Worm (Caenorhabditis elegans): ENCODE data around the gene spp-1.

Gene spp-1

ce11 chrIII:10359916-10360315, 4.4 kb upstream of the spp-1 start:
- TF ChIP-seq fkh-10 (GFP tag; optimal IDR thresholded peaks at IDR 0.05) (peak; percentile 12), mml-1 (tag; optimal IDR thresholded peaks at IDR 0.05) (no peak)

DNA sequence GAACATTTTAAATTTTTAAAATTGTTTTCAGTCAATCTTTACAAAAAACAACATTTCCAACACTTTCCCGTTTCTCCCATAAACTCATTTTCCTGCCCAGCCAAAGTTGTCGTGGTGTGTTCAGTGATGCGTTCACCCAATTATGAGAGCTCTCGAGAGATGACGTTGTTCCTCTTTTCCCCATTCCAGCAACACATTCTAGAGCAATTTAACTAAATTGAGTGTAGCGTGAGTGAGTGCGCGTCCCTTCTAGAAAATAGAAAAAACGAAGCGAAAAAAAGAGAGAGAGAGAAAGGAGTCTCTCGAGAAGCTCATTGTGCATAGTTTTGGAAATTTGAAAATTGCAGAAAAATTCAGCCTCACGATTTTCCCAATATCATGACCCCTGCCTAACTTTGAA, 3.3 kb upstream of the spp-1 start:
- no peak for TF ChIP-seq elt-2 (tag; optimal IDR thresholded peaks at IDR 0.05)
- TF ChIP-seq nfya-1 (tag; optimal IDR thresholded peaks at IDR 0.05; ENCODE audit: insufficient read depth), result peak; percentile 28
- TF ChIP-seq ztf-4 (tag; optimal IDR thresholded peaks at IDR 0.05), result no peak
- TF ChIP-seq nhr-43 (tag; optimal IDR thresholded peaks at IDR 0.05; ENCODE audit: poor library complexity, severe bottlenecking), result no peak
- no peak for TF ChIP-seq ama-1 (optimal IDR thresholded peaks at IDR 0.05)
- no peak for TF ChIP-seq tbx-2 (tag; optimal IDR thresholded peaks at IDR 0.05)
- TF ChIP-seq fkh-10 (GFP tag; optimal IDR thresholded peaks at IDR 0.05), result peak; percentile 36
- no peak for TF ChIP-seq eor-1 (tag; optimal IDR thresholded peaks at IDR 0.05)
- no peak for TF ChIP-seq nhr-12 (tag; optimal IDR thresholded peaks at IDR 0.05)

DNA sequence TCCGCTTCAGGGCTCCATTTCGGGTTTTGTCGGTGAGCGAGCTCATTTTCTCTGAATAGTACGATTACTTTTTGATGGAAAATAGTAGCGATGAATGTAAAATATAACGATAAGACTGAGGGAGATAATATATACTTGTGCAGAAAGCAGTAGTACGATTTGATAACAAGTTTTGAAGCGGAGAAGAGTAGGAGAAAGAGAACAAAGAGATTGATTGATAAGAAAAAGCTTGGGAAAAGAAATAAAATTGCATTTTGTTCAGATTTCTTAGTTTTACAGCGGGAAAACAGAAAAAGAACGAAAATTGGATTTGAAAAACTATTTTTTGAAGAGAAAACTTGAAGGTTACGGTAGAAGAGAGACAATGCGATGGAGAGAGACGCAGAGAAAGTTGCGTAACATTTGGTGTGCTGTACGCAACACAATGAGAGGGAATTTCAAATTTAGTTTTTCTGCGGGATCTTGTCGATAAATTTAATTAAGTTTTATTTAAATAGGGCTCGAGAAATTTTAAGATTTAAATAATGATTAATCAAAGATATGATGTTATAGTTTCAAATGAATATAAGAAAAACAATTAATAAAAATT, 2.2 kb upstream of the spp-1 start, which contains the start of gene umps-1:
umps-1 (minus strand) TSS at position 51 of the 589 bp plus-strand sequence.
- TF ChIP-seq nhr-12 (tag; optimal IDR thresholded peaks at IDR 0.05) (no peak), nhr-28 (tag; optimal IDR thresholded peaks at IDR 0.05) (no peak), ceh-28 (tag; optimal IDR thresholded peaks at IDR 0.05) (no peak), elt-3 (tag; optimal IDR thresholded peaks at IDR 0.05) (no peak), egl-5 (tag; optimal IDR thresholded peaks at IDR 0.05) (no peak), nhr-237 (tag; optimal IDR thresholded peaks at IDR 0.05) (no peak), elt-2 (tag; optimal IDR thresholded peaks at IDR 0.05) (peak; percentile 41), ztf-4 (tag; optimal IDR thresholded peaks at IDR 0.05) (no peak), lin-39 (tag; optimal IDR thresholded peaks at IDR 0.05) (peak; percentile 26), hmg-11 (tag; optimal IDR thresholded peaks at IDR 0.05) (peak; percentile 62), nhr-25 (tag; optimal IDR thresholded peaks at IDR 0.05) (peak; percentile 60), pha-4 (tag; optimal IDR thresholded peaks at IDR 0.05) (peak; percentile 92), fos-1 (tag; optimal IDR thresholded peaks at IDR 0.05) (no peak), mml-1 (tag; optimal IDR thresholded peaks at IDR 0.05) (no peak), daf-12 (tag; optimal IDR thresholded peaks at IDR 0.05) (no peak), unc-62 (GFP tag; optimal IDR thresholded peaks at IDR 0.05) (no peak), tbx-2 (tag; optimal IDR thresholded peaks at IDR 0.05) (no peak), nhr-76 (tag; optimal IDR thresholded peaks at IDR 0.05) (no peak), unc-39 (tag; optimal IDR thresholded peaks at IDR 0.05) (no peak), ztf-11 (tag; optimal IDR thresholded peaks at IDR 0.05) (no peak), mdl-1 (tag; optimal IDR thresholded peaks at IDR 0.05) (no peak), eor-1 (tag; optimal IDR thresholded peaks at IDR 0.05) (no peak), elt-1 (tag; optimal IDR thresholded peaks at IDR 0.05) (no peak), lsy-12 (tag; optimal IDR thresholded peaks at IDR 0.05) (peak; percentile 20), pqm-1 (tag; optimal IDR thresholded peaks at IDR 0.05) (peak; percentile 49), lin-15B (tag; optimal IDR thresholded peaks at IDR 0.05) (peak; percentile 73), aly-2 (tag; optimal IDR thresholded peaks at IDR 0.05) (no peak), ceh-9 (tag; optimal IDR thresholded peaks at IDR 0.05) (no peak), nhr-67 (tag; optimal IDR thresholded peaks at IDR 0.05) (no peak), nhr-11 (tag; optimal IDR thresholded peaks at IDR 0.05) (no peak), ama-1 (optimal IDR thresholded peaks at IDR 0.05) (no peak), nhr-23 (tag; optimal IDR thresholded peaks at IDR 0.05) (peak; percentile 90), ceh-16 (tag; optimal IDR thresholded peaks at IDR 0.05) (no peak), egl-27 (tag; optimal IDR thresholded peaks at IDR 0.05) (no peak), snpc-4 (tag; optimal IDR thresholded peaks at IDR 0.05) (no peak), jun-1 (tag; optimal IDR thresholded peaks at IDR 0.05) (no peak), R02D3.7 (tag; optimal IDR thresholded peaks at IDR 0.05) (no peak), skn-1 (tag; optimal IDR thresholded peaks at IDR 0.05) (peak; percentile 48), zag-1 (tag; optimal IDR thresholded peaks at IDR 0.05) (no peak), ceh-82 (tag; optimal IDR thresholded peaks at IDR 0.05) (no peak), fkh-2 (tag; optimal IDR thresholded peaks at IDR 0.05) (no peak), nfya-1 (tag; optimal IDR thresholded peaks at IDR 0.05; ENCODE audit: insufficient read depth) (peak; percentile 93), nhr-77 (tag; optimal IDR thresholded peaks at IDR 0.05) (no peak), ZK546.5 (tag; optimal IDR thresholded peaks at IDR 0.05) (no peak), fkh-10 (GFP tag; optimal IDR thresholded peaks at IDR 0.05) (no peak), sea-2 (GFP tag; optimal IDR thresholded peaks at IDR 0.05) (no peak), nhr-43 (tag; optimal IDR thresholded peaks at IDR 0.05; ENCODE audit: poor library complexity, severe bottlenecking) (peak; percentile 45)
